Worm (Caenorhabditis elegans) whole organism, mixed stage, embryonic: ENCODE results near the gene cysl-1.

Experiments used
- M03D4.4 ChIP-seq: sonication (generic microtip); optimal IDR thresholded peaks from 2 replicates; lab custom pipeline; 2017; ENCODE audit warnings: mild to moderate bottlenecking, missing genetic modification characterization, missing compliant biosample characterization
- bed-3 ChIP-seq: fragments of 200-800 bp; sonication (Bioruptor generic); optimal IDR thresholded peaks from 3 replicates; lab custom pipeline; 2018; ENCODE audit warnings: mild to moderate bottlenecking, missing genetic modification characterization, moderate library complexity, missing compliant biosample characterization
- blmp-1 ChIP-seq: fragments of 150-350 bp; optimal IDR thresholded peaks from 2 replicates; lab custom pipeline; 2014; ENCODE audit warnings: missing biosample characterization, missing genetic modification characterization
- ceh-39 ChIP-seq: fragments of 150-350 bp; optimal IDR thresholded peaks from 2 replicates; lab custom pipeline; 2014; ENCODE audit warnings: missing biosample characterization, missing genetic modification characterization
- ceh-43 ChIP-seq: fragments of 200-800 bp; sonication (Bioruptor generic); optimal IDR thresholded peaks from 2 replicates; lab custom pipeline; 2018; ENCODE audit warnings: mild to moderate bottlenecking, missing genetic modification characterization, moderate library complexity, missing compliant biosample characterization
- ceh-83 ChIP-seq: fragments of 200-800 bp; sonication (Bioruptor generic); optimal IDR thresholded peaks from 2 replicates; lab custom pipeline; 2018; ENCODE audit warnings: mild to moderate bottlenecking, missing genetic modification characterization, missing compliant biosample characterization
- ces-1 ChIP-seq: fragments of 150-350 bp; optimal IDR thresholded peaks from 2 replicates; lab custom pipeline; 2014; ENCODE audit warnings: missing biosample characterization, missing genetic modification reagents, missing genetic modification characterization
- cnd-1 ChIP-seq: fragments of 200-800 bp; sonication (Bioruptor generic); optimal IDR thresholded peaks from 2 replicates; lab custom pipeline; 2018; ENCODE audit warnings: mild to moderate bottlenecking, missing genetic modification characterization, missing compliant biosample characterization
- drap-1 ChIP-seq: fragments of 200-800 bp; sonication (Bioruptor generic); optimal IDR thresholded peaks from 3 replicates; lab custom pipeline; 2018; ENCODE audit warnings: mild to moderate bottlenecking, missing genetic modification characterization, missing compliant biosample characterization
- elt-1 ChIP-seq: sonication (generic microtip); optimal IDR thresholded peaks from 2 replicates; lab custom pipeline; 2017; ENCODE audit warnings: missing genetic modification characterization, mild to moderate bottlenecking, missing compliant biosample characterization, antibody characterized with exemption, moderate library complexity, borderline replicate concordance; ENCODE audit not compliant: insufficient read depth
- elt-3 ChIP-seq: fragments of 150-350 bp; optimal IDR thresholded peaks from 2 replicates; lab custom pipeline; 2014; ENCODE audit warnings: missing biosample characterization, missing genetic modification characterization
- flh-1 ChIP-seq: fragments of 200-800 bp; sonication (Bioruptor generic); optimal IDR thresholded peaks from 2 replicates; lab custom pipeline; 2018; ENCODE audit warnings: mild to moderate bottlenecking, missing genetic modification characterization, moderate library complexity, missing compliant biosample characterization
- ham-2 ChIP-seq: fragments of 200-800 bp; sonication (Bioruptor generic); optimal IDR thresholded peaks from 2 replicates; lab custom pipeline; 2018; ENCODE audit warnings: mild to moderate bottlenecking, missing genetic modification characterization, missing compliant biosample characterization
- hlh-1 ChIP-seq: fragments of 150-350 bp; optimal IDR thresholded peaks from 2 replicates; lab custom pipeline; 2014; ENCODE audit warnings: missing biosample characterization, missing genetic modification reagents, missing genetic modification characterization
- lin-13 ChIP-seq: fragments of 150-350 bp; optimal IDR thresholded peaks from 2 replicates; lab custom pipeline; 2014; ENCODE audit warnings: missing biosample characterization, missing genetic modification characterization
- lin-32 ChIP-seq: fragments of 200-800 bp; sonication (Bioruptor generic); optimal IDR thresholded peaks from 2 replicates; lab custom pipeline; 2018; ENCODE audit warnings: mild to moderate bottlenecking, missing genetic modification characterization, missing compliant biosample characterization
- lsy-2 ChIP-seq: fragments of 150-350 bp; optimal IDR thresholded peaks from 2 replicates; lab custom pipeline; 2014; ENCODE audit warnings: missing biosample characterization, missing genetic modification characterization
- mab-5 ChIP-seq: fragments of 150-350 bp; optimal IDR thresholded peaks from 2 replicates; lab custom pipeline; 2014; ENCODE audit warnings: missing biosample characterization, missing genetic modification characterization
- mep-1 ChIP-seq: fragments of 150-350 bp; optimal IDR thresholded peaks from 2 replicates; lab custom pipeline; 2017; ENCODE audit warnings: missing biosample characterization, missing genetic modification reagents, missing genetic modification characterization, inconsistent platforms
- mls-2 ChIP-seq: sonication (generic microtip); optimal IDR thresholded peaks from 2 replicates; lab custom pipeline; 2016; ENCODE audit warnings: mild to moderate bottlenecking, missing genetic modification characterization, moderate library complexity, missing compliant biosample characterization
- nhr-12 ChIP-seq: fragments of 150-350 bp; optimal IDR thresholded peaks from 2 replicates; lab custom pipeline; 2014; ENCODE audit warnings: missing biosample characterization, missing genetic modification characterization
- nhr-2 ChIP-seq: fragments of 150-350 bp; optimal IDR thresholded peaks from 2 replicates; lab custom pipeline; 2014; ENCODE audit warnings: missing biosample characterization, missing genetic modification characterization
- nhr-237 ChIP-seq: fragments of 150-350 bp; optimal IDR thresholded peaks from 2 replicates; lab custom pipeline; 2014; ENCODE audit warnings: missing biosample characterization, missing genetic modification characterization
- nhr-28 ChIP-seq: fragments of 150-350 bp; optimal IDR thresholded peaks from 2 replicates; lab custom pipeline; 2014; ENCODE audit warnings: missing biosample characterization, missing genetic modification characterization
- nhr-76 ChIP-seq: sonication (generic microtip); optimal IDR thresholded peaks from 2 replicates; lab custom pipeline; 2017; ENCODE audit warnings: missing biosample characterization, missing genetic modification characterization
- pha-4 ChIP-seq: fragments of 150-350 bp; optimal IDR thresholded peaks from 2 replicates; lab custom pipeline; 2018; ENCODE audit warnings: missing biosample characterization, missing genetic modification reagents, missing genetic modification characterization
- sem-2 ChIP-seq: fragments of 200-800 bp; sonication (Bioruptor generic); optimal IDR thresholded peaks from 2 replicates; lab custom pipeline; 2018; ENCODE audit warnings: mild to moderate bottlenecking, missing genetic modification characterization, missing compliant biosample characterization
- sptf-1 ChIP-seq: sonication (generic microtip); optimal IDR thresholded peaks from 2 replicates; lab custom pipeline; 2017; ENCODE audit warnings: mild to moderate bottlenecking, missing genetic modification characterization, moderate library complexity, missing compliant biosample characterization
- tbx-8 ChIP-seq: fragments of 200-800 bp; sonication (Bioruptor generic); optimal IDR thresholded peaks from 2 replicates; lab custom pipeline; 2018; ENCODE audit warnings: mild to moderate bottlenecking, missing genetic modification characterization, moderate library complexity, missing compliant biosample characterization
- unc-120 ChIP-seq: sonication (generic microtip); optimal IDR thresholded peaks from 2 replicates; lab custom pipeline; 2017; ENCODE audit warnings: missing genetic modification characterization, missing compliant biosample characterization; ENCODE audit not compliant: poor library complexity, severe bottlenecking
- unc-39 ChIP-seq: fragments of 150-350 bp; optimal IDR thresholded peaks from 2 replicates; lab custom pipeline; 2014; ENCODE audit warnings: missing biosample characterization, missing genetic modification characterization
- unc-62 ChIP-seq: fragments of 150-350 bp; optimal IDR thresholded peaks from 2 replicates; lab custom pipeline; 2014; ENCODE audit warnings: missing biosample characterization, missing genetic modification reagents, missing genetic modification characterization
- zip-8 ChIP-seq: fragments of 150-350 bp; optimal IDR thresholded peaks from 2 replicates; lab custom pipeline; 2014; ENCODE audit warnings: missing biosample characterization, missing genetic modification characterization
- ztf-11 ChIP-seq: fragments of 150-350 bp; optimal IDR thresholded peaks from 2 replicates; lab custom pipeline; 2014; ENCODE audit warnings: missing biosample characterization, missing genetic modification characterization

The cysl-1 gene

ce11 chrX:9938091-9938490 is 16.2 kb downstream of the cysl-1 start:
- TF ChIP-seq unc-62 (no peak), tbx-8 (GFP tag; lab: Kevin White, UChicago) (no peak), zip-8 (tag; lab: Kevin White, UChicago) (peak; percentile 20), cnd-1 (tag; lab: Kevin White, UChicago) (no peak), nhr-76 (no peak), elt-3 (tag; lab: Kevin White, UChicago) (no peak), nhr-28 (no peak)

DNA sequence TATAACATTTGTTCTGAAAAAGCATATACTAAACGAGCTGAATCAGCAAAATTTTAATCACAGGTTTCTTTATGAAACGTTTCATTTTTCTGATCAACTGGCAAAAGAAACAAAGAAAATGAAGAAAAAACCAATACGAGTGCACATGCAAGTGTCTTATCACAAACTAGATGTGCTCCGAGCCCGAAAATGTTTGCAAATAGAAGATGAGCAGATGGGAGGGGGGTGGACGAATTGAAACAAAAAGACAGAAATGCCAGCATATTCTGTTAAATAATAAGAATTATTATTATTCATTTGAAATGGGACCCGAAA is 20.4 kb downstream of the cysl-1 start:
- TF ChIP-seq ces-1 (GFP tag; lab: Kevin White, UChicago) (no peak), sem-2 (GFP tag; lab: Kevin White, UChicago) (no peak), hlh-1 (tag; lab: Kevin White, UChicago) (no peak), unc-39 (tag; lab: Kevin White, UChicago) (no peak), ham-2 (GFP tag; lab: Kevin White, UChicago) (no peak), blmp-1 (tag; lab: Kevin White, UChicago) (no peak), unc-120 (tag; lab: Kevin White, UChicago) (no peak), drap-1 (GFP tag; lab: Kevin White, UChicago) (no peak)
- TF ChIP-seq, all 35 proteins: peak for 0

DNA sequence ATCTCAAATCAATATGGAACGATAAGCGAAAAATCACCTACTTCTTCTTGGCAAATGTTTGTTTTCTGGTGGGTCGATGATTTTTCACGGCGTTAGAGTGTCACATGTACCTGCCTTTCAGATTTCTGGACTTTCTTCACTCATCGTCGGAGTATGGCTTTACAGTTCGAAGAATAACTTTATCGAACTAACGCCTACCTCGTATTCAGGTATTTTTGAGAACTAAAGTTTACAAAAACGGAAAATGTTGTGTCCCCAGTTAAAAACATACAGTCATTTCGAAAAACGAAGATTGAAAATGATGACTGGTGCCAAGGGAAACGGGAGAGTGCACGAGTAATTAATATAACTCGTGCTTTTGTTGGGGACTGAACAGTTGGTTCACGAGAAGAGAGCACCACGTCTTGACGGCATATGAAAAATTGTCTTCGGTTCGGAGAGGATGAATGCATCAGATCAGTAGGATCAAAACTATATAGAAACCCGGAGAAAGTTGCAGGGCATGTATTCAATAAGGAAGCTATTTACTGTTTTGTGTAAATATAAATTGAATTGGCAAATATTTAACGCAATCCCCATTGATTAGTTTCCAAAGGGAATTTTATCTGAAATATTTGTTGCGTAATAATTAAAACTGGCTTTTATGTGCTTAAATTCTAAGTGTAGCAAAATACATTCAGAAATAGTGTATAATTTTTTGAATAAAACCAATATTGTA is 20.9 kb downstream of the cysl-1 start:
- no peak for TF ChIP-seq flh-1 (GFP tag; lab: Kevin White, UChicago)
- no peak for TF ChIP-seq pha-4
- no peak for TF ChIP-seq tbx-8 (GFP tag; lab: Kevin White, UChicago)
- no peak for TF ChIP-seq ceh-39 (tag; lab: Kevin White, UChicago)
- TF ChIP-seq nhr-12 (tag; lab: Kevin White, UChicago) = no peak
- no peak for TF ChIP-seq unc-120 (tag; lab: Kevin White, UChicago)
- no peak for TF ChIP-seq nhr-237
- TF ChIP-seq hlh-1 (tag; lab: Kevin White, UChicago) = peak; percentile 92
- peak; percentile 94 for TF ChIP-seq zip-8 (tag; lab: Kevin White, UChicago)
- TF ChIP-seq unc-62 = no peak
- TF ChIP-seq drap-1 (GFP tag; lab: Kevin White, UChicago) = no peak
- peak; percentile 47 for TF ChIP-seq cnd-1 (tag; lab: Kevin White, UChicago)
- TF ChIP-seq lsy-2 (tag; lab: Kevin White, UChicago) = no peak
- TF ChIP-seq ceh-83 (GFP tag; lab: Kevin White, UChicago) = no peak
- TF ChIP-seq unc-39 (tag; lab: Kevin White, UChicago) = no peak
- TF ChIP-seq sem-2 (GFP tag; lab: Kevin White, UChicago) = no peak
- no peak for TF ChIP-seq elt-3 (tag; lab: Kevin White, UChicago)
- no peak for TF ChIP-seq mep-1 (tag; lab: Kevin White, UChicago)
- no peak for TF ChIP-seq nhr-76
- no peak for TF ChIP-seq lin-32
- TF ChIP-seq ceh-43 (GFP tag; lab: Kevin White, UChicago) = no peak
- TF ChIP-seq M03D4.4 (tag; lab: Kevin White, UChicago) = no peak
- no peak for TF ChIP-seq blmp-1 (tag; lab: Kevin White, UChicago)
- no peak for TF ChIP-seq mab-5 (tag; lab: Kevin White, UChicago)

DNA sequence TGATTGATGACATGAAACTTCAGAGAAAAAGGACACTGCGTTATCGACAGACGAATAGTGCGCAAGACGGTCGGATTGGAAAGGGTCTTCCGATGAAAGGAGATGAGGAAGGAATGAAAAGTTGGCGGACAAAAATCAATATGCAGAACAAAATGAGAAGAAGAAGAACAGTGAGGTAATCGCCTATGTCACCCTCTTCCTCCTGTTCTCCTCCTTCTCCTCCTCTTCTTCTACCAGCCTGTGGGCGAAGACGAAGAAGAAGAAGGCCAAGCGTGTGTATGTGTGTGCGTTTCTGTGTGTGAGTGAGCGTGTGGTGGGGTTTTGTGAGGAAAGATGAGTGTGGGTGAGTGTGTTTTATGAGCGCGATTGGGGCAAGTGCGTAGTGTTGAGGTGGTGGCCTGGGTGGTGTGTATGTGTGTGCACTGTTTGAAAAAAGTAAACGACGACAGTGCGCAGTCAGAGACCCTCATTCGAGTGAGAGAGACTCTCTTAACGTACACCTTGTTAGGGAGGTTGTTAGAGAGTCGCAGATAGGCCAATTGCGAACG is 22.0 kb downstream of the cysl-1 start, which contains the start of gene tsp-21:
TSS of gene tsp-21 (plus strand) at position 146 of the 548 bp plus-strand sequence.
- TF ChIP-seq drap-1 (GFP tag; lab: Kevin White, UChicago) (peak; percentile 52), flh-1 (GFP tag; lab: Kevin White, UChicago) (no peak), mab-5 (tag; lab: Kevin White, UChicago) (no peak), pha-4 (peak; percentile 88), bed-3 (GFP tag; lab: Kevin White, UChicago) (no peak), nhr-237 (peak; percentile 52), blmp-1 (tag; lab: Kevin White, UChicago) (no peak), hlh-1 (tag; lab: Kevin White, UChicago) (peak; percentile 83), elt-1 (tag; lab: Kevin White, UChicago) (peak; percentile 48), cnd-1 (tag; lab: Kevin White, UChicago) (peak; percentile 96), ceh-39 (tag; lab: Kevin White, UChicago) (peak; percentile 67), zip-8 (tag; lab: Kevin White, UChicago) (no peak), mep-1 (tag; lab: Kevin White, UChicago) (peak; percentile 77), M03D4.4 (tag; lab: Kevin White, UChicago) (peak; percentile 76), nhr-12 (tag; lab: Kevin White, UChicago) (peak; percentile 31), sptf-1 (tag; lab: Kevin White, UChicago) (peak; percentile 83), ztf-11 (tag; lab: Kevin White, UChicago) (peak; percentile 38), unc-62 (peak; percentile 42), unc-120 (tag; lab: Kevin White, UChicago) (peak; percentile 47), nhr-2 (peak; percentile 79), ham-2 (GFP tag; lab: Kevin White, UChicago) (peak; percentile 45), sem-2 (GFP tag; lab: Kevin White, UChicago) (peak; percentile 23), tbx-8 (GFP tag; lab: Kevin White, UChicago) (no peak), ces-1 (GFP tag; lab: Kevin White, UChicago) (peak; percentile 44), nhr-76 (no peak), mls-2 (peak; percentile 83), ceh-83 (GFP tag; lab: Kevin White, UChicago) (no peak), unc-39 (tag; lab: Kevin White, UChicago) (peak; percentile 43), lin-13 (tag; lab: Kevin White, UChicago) (peak; percentile 76)
